Worm (Caenorhabditis elegans) whole organism, L1 larva: ENCODE results near the gene C18E9.2.
A peak's percentile ranks its signal among the peaks of the same experiment; 100 is the strongest.

Experiments
- C04F5.9 ChIP-seq: sonication (generic microtip); optimal IDR thresholded peaks from 2 replicates; lab custom pipeline; 2016; ENCODE audit warnings: missing genetic modification characterization, missing compliant biosample characterization
- C34B4.2 ChIP-seq: sonication (generic microtip); optimal IDR thresholded peaks from 2 replicates; lab custom pipeline; 2017; ENCODE audit warnings: mild to moderate bottlenecking, missing genetic modification characterization, missing compliant biosample characterization
- F16B12.6 ChIP-seq: fragments of 150-350 bp; optimal IDR thresholded peaks from 2 replicates; lab custom pipeline; 2014; ENCODE audit warnings: missing biosample characterization, missing genetic modification characterization
- Y116A8C.19 ChIP-seq: sonication (generic microtip); optimal IDR thresholded peaks from 2 replicates; lab custom pipeline; 2016; ENCODE audit warnings: missing compliant biosample characterization, missing genetic modification characterization, borderline replicate concordance
- alr-1 ChIP-seq: fragments of 200-800 bp; sonication (Bioruptor generic); optimal IDR thresholded peaks from 2 replicates; lab custom pipeline; 2018; ENCODE audit warnings: borderline replicate concordance, mild to moderate bottlenecking, missing genetic modification characterization, missing compliant biosample characterization
- ama-1 ChIP-seq: fragments of 150-350 bp; optimal IDR thresholded peaks from 2 replicates; lab custom pipeline; 2014
- ceh-82 ChIP-seq, 3 experiments: fragments of 150-350 bp in 1 of 3; sonication (generic microtip) in 2 of 3; optimal IDR thresholded peaks; 2 replicates each; lab custom pipeline; 2014 to 2017; ENCODE audit warnings: missing biosample characterization in 3 of 3, missing genetic modification characterization in 3 of 3
- ceh-88 ChIP-seq: fragments of 200-800 bp; sonication (Bioruptor generic); IDR thresholded peaks from 2 replicates; pipeline ENCODE4 v1.3.6; 2022; ENCODE audit warnings: missing genetic modification characterization, missing compliant biosample characterization
- dpl-1 ChIP-seq, 3 experiments: fragments of 150-350 bp in 2 of 3; sonication (generic microtip) in 1 of 3; optimal IDR thresholded peaks; 2 replicates each; lab custom pipeline; 2014 to 2017; ENCODE audit warnings: missing biosample characterization in 3 of 3, missing genetic modification characterization in 3 of 3, missing genetic modification reagents in 3 of 3
- efl-1 ChIP-seq, 4 experiments: fragments of 150-350 bp; optimal IDR thresholded peaks in 3 of 4; peaks in 1 of 4; 1 replicate in 1 of 4; 2 replicates in 3 of 4; lab custom pipeline; 2014; ENCODE audit warnings: missing biosample characterization in 2 of 4, missing genetic modification characterization in 2 of 4, missing genetic modification reagents in 2 of 4
- egl-27 ChIP-seq, 2 experiments: fragments of 150-350 bp in 1 of 2; sonication (generic microtip); optimal IDR thresholded peaks; 3 replicates each; lab custom pipeline; 2017 to 2018; ENCODE audit warnings: missing biosample characterization in 2 of 2, missing genetic modification characterization in 2 of 2, missing genetic modification reagents in 2 of 2
- elt-2 ChIP-seq: sonication (generic microtip); optimal IDR thresholded peaks from 2 replicates; lab custom pipeline; 2016; ENCODE audit warnings: missing genetic modification characterization, mild to moderate bottlenecking, inconsistent platforms, missing compliant biosample characterization, missing genetic modification reagents
- elt-3 ChIP-seq, 6 experiments: fragments of 150-350 bp in 1 of 6; sonication (generic microtip); optimal IDR thresholded peaks; 2 replicates each; lab custom pipeline; 2017 to 2018; ENCODE audit warnings: missing biosample characterization in 6 of 6, missing genetic modification characterization in 6 of 6, inconsistent platforms in 1 of 6
- ets-5 ChIP-seq: fragments of 200-800 bp; sonication (Bioruptor generic); IDR thresholded peaks from 2 replicates; pipeline ENCODE4 v1.3.6; 2022; ENCODE audit warnings: missing genetic modification characterization, missing compliant biosample characterization
- fkh-4 ChIP-seq: sonication (generic microtip); optimal IDR thresholded peaks from 2 replicates; lab custom pipeline; 2016; ENCODE audit warnings: missing compliant biosample characterization, missing genetic modification characterization, borderline replicate concordance
- hpl-2 ChIP-seq: fragments of 150-350 bp; optimal IDR thresholded peaks from 2 replicates; lab custom pipeline; 2014; ENCODE audit warnings: missing biosample characterization, missing genetic modification reagents, missing genetic modification characterization
- lin-15B ChIP-seq: fragments of 150-350 bp; sonication (generic microtip); optimal IDR thresholded peaks from 3 replicates; lab custom pipeline; 2014; ENCODE audit warnings: missing biosample characterization, missing genetic modification characterization
- lin-35 ChIP-seq, 2 experiments: fragments of 150-350 bp; optimal IDR thresholded peaks; 2 replicates each; lab custom pipeline; 2014; ENCODE audit warnings: missing biosample characterization in 2 of 2, missing genetic modification characterization in 2 of 2, missing genetic modification reagents in 2 of 2
- lsy-2 ChIP-seq, 2 experiments: fragments of 150-350 bp; optimal IDR thresholded peaks; 2 replicates each; lab custom pipeline; 2014; ENCODE audit warnings: missing biosample characterization in 2 of 2, missing genetic modification characterization in 2 of 2
- mdl-1 ChIP-seq, 2 experiments: fragments of 150-350 bp; optimal IDR thresholded peaks; 2 replicates each; lab custom pipeline; 2014 to 2017; ENCODE audit warnings: missing biosample characterization in 2 of 2, missing genetic modification characterization in 2 of 2, inconsistent platforms in 1 of 2
- mep-1 ChIP-seq: fragments of 150-350 bp; optimal IDR thresholded peaks from 2 replicates; lab custom pipeline; 2014; ENCODE audit warnings: missing biosample characterization, missing genetic modification characterization
- nhr-11 ChIP-seq: fragments of 150-350 bp; optimal IDR thresholded peaks from 2 replicates; lab custom pipeline; 2014; ENCODE audit warnings: missing biosample characterization, missing genetic modification characterization
- nhr-237 ChIP-seq: fragments of 150-350 bp; optimal IDR thresholded peaks from 2 replicates; lab custom pipeline; 2014; ENCODE audit warnings: missing biosample characterization, missing genetic modification characterization
- nhr-71 ChIP-seq: sonication (generic microtip); optimal IDR thresholded peaks from 2 replicates; lab custom pipeline; 2016; ENCODE audit warnings: mild to moderate bottlenecking, missing genetic modification characterization, moderate library complexity, missing compliant biosample characterization
- nhr-77 ChIP-seq: fragments of 150-350 bp; optimal IDR thresholded peaks from 2 replicates; lab custom pipeline; 2014; ENCODE audit warnings: missing biosample characterization, missing genetic modification characterization
- nhr-84 ChIP-seq: sonication (generic microtip); optimal IDR thresholded peaks from 2 replicates; lab custom pipeline; 2017; ENCODE audit warnings: missing biosample characterization, missing genetic modification characterization
- pax-3 ChIP-seq: fragments of 200-800 bp; sonication (Bioruptor generic); optimal IDR thresholded peaks from 2 replicates; lab custom pipeline; 2018; ENCODE audit warnings: mild to moderate bottlenecking, missing genetic modification characterization, moderate library complexity, missing compliant biosample characterization
- pqm-1 ChIP-seq: sonication (generic microtip); optimal IDR thresholded peaks from 3 replicates; lab custom pipeline; 2017; ENCODE audit warnings: missing biosample characterization, missing genetic modification characterization
- skn-1 ChIP-seq: fragments of 150-350 bp; optimal IDR thresholded peaks from 2 replicates; lab custom pipeline; 2014; ENCODE audit warnings: missing biosample characterization, missing genetic modification characterization
- snpc-4 ChIP-seq: fragments of 150-350 bp; optimal IDR thresholded peaks from 2 replicates; lab custom pipeline; 2014; ENCODE audit warnings: missing biosample characterization, missing genetic modification characterization
- sox-4 ChIP-seq: sonication (generic microtip); optimal IDR thresholded peaks from 2 replicates; lab custom pipeline; 2016; ENCODE audit warnings: missing genetic modification characterization, missing compliant biosample characterization
- tbx-2 ChIP-seq: sonication (generic microtip); optimal IDR thresholded peaks from 2 replicates; lab custom pipeline; 2016; ENCODE audit warnings: missing genetic modification characterization, missing compliant biosample characterization
- unc-86 ChIP-seq: sonication (generic microtip); optimal IDR thresholded peaks from 2 replicates; lab custom pipeline; 2016; ENCODE audit warnings: missing genetic modification characterization, missing compliant biosample characterization
- unc-98 ChIP-seq: fragments of 200-800 bp; sonication (Bioruptor generic); IDR thresholded peaks from 2 replicates; pipeline ENCODE4 v1.3.6; 2022; ENCODE audit warnings: missing genetic modification characterization, missing compliant biosample characterization
- zip-4 ChIP-seq: fragments of 200-800 bp; sonication (Bioruptor generic); optimal IDR thresholded peaks from 2 replicates; lab custom pipeline; 2018; ENCODE audit warnings: mild to moderate bottlenecking, missing genetic modification characterization, moderate library complexity, missing compliant biosample characterization
- ztf-4 ChIP-seq: fragments of 150-350 bp; optimal IDR thresholded peaks from 2 replicates; lab custom pipeline; 2014; ENCODE audit warnings: missing biosample characterization, missing genetic modification characterization

C18E9.2 gene

DNA sequence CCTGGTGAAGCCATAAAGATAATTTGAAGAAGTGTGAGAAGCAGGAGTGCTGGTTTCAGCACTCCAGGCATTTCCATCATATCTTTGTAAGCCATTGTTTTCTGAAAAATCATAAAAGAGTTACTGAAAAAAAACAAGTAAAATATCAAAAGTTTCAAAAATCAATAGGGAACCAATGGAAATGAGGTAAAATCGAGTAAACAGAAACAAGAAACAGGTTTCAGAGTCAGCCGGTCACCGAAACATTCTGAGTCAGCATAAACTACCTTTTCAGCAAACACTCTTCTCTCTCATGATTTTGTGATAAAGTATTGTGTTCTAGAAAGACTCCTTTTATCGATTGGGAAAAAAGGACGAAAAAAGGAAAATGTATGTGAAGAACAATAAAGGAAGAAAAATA lies 24.6 kb downstream of the C18E9.2 start, which contains the start of gene C18E9.9:
Gene C18E9.9, minus strand, starts transcription at position 101 of the 400 bp plus-strand sequence.
- TF ChIP-seq nhr-237 (tag; lab: Kevin White, UChicago): no peak
- no peak for TF ChIP-seq Y116A8C.19 (tag; lab: Kevin White, UChicago)

DNA sequence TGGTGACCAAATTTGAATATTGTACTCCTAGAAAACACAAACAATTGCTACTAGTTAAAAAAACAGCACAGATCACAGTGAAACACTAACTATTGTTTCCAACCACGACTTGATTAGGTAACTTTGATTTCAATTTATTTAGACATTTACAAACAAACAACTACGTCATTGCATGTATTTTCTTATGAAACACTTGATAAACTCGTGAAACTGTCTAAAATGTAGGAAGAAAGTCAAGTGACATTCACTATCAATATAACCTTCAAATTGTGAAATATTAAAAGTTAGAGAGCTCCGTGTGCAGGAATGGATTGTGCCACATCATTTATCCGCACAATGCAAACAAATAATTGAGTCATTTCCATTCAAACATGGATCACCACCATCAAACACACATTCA lies 25.5 kb downstream of the C18E9.2 start:
- TF ChIP-seq hpl-2 (GFP tag; lab: Kevin White, UChicago): peak; percentile 1
- peak; percentile 19 for TF ChIP-seq elt-2 (tag; lab: Kevin White, UChicago)
- no peak for TF ChIP-seq fkh-4
- no peak for TF ChIP-seq ceh-82 (tag; optimal IDR thresholded peaks at IDR 0.05; lab: Kevin White, UChicago)
- TF ChIP-seq lin-35 (GFP tag; optimal IDR thresholded peaks at IDR 0.05; lab: Kevin White, UChicago): peak in 1 of 2 experiments; percentile 20

- TF ChIP-seq mdl-1 (tag; optimal IDR thresholded peaks at IDR 0.05; lab: Kevin White, UChicago) (no peak), efl-1 (optimal IDR thresholded peaks at IDR 0.05; lab: Kevin White, UChicago) (no peak), efl-1 (GFP tag; optimal IDR thresholded peaks at IDR 0.05 in 1 of 2; lab: Kevin White, UChicago) (peak in 1 of 2 experiments; percentile 49), nhr-77 (tag; lab: Kevin White, UChicago) (no peak), ama-1 (lab: Kevin White, UChicago) (no peak), lin-35 (GFP tag; optimal IDR thresholded peaks at IDR 0.05; lab: Kevin White, UChicago) (peak in 1 of 2 experiments; percentile 31)
These were observed 26.8 kb downstream of the C18E9.2 start for ce11 chrII:8991602-8992001.

DNA sequence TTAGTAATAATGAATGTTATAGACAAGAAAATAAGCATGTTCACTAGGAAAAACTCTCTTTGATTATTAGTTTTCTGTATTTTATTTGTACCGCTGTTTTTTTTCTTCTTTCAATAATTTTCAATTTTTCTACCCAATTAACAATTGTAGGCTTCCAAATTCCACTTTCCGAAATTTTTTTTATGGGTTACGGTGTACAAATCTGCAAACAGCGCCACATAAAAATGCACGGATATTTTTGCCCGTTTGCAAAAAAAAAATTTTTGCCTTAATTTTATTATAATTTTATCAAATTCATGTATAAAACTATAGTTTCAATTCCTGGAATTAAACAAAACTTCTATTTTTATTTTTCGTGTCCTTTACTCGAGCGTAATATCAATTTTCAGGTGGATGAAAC lies 28.0 kb downstream of the C18E9.2 start, which contains the start of gene ooc-5:
Gene ooc-5, plus strand, starts transcription at position 381 of the 400 bp plus-strand sequence.
- TF ChIP-seq C34B4.2 (tag; lab: Kevin White, UChicago): no peak
- peak in 2 of 3 experiments; percentile 8 to 41 for TF ChIP-seq dpl-1 (GFP tag; optimal IDR thresholded peaks at IDR 0.05; lab: Kevin White, UChicago)
- no peak for TF ChIP-seq tbx-2 (tag; lab: Kevin White, UChicago)
- no peak for TF ChIP-seq elt-2 (tag; lab: Kevin White, UChicago)
- TF ChIP-seq ets-5 (GFP tag; lab: Robert Waterston, UW): no peak
- no peak for TF ChIP-seq unc-86 (tag; lab: Kevin White, UChicago)
- no peak for TF ChIP-seq nhr-11
- no peak for TF ChIP-seq ceh-88 (GFP tag; lab: Robert Waterston, UW)
- TF ChIP-seq C04F5.9: no peak
- TF ChIP-seq Y116A8C.19 (tag; lab: Kevin White, UChicago): no peak
- TF ChIP-seq efl-1 (optimal IDR thresholded peaks at IDR 0.05; lab: Kevin White, UChicago): peak in 1 of 2 experiments; percentile 5
- TF ChIP-seq efl-1 (GFP tag; optimal IDR thresholded peaks at IDR 0.05 in 1 of 2; lab: Kevin White, UChicago): peak in 1 of 2 experiments; percentile 8
- no peak for TF ChIP-seq unc-98
- peak; percentile 1 for TF ChIP-seq skn-1 (tag; lab: Kevin White, UChicago)
- TF ChIP-seq alr-1 (tag; lab: Kevin White, UChicago): no peak
- no peak for TF ChIP-seq elt-3 (tag; optimal IDR thresholded peaks at IDR 0.05; lab: Kevin White, UChicago)
- TF ChIP-seq lin-15B (tag; lab: Kevin White, UChicago): no peak
- TF ChIP-seq pax-3 (tag; lab: Kevin White, UChicago): no peak
- no peak for TF ChIP-seq nhr-84 (tag; lab: Kevin White, UChicago)
- TF ChIP-seq egl-27 (tag; optimal IDR thresholded peaks at IDR 0.05; lab: Kevin White, UChicago): no peak
- no peak for TF ChIP-seq pqm-1 (tag; lab: Kevin White, UChicago)
- no peak for TF ChIP-seq ztf-4 (tag; lab: Kevin White, UChicago)
- no peak for TF ChIP-seq ama-1 (lab: Kevin White, UChicago)
- no peak for TF ChIP-seq nhr-71 (tag; lab: Kevin White, UChicago)
- no peak for TF ChIP-seq sox-4 (tag; lab: Kevin White, UChicago)
- peak; percentile 28 for TF ChIP-seq mep-1
- TF ChIP-seq zip-4 (GFP tag; lab: Kevin White, UChicago): no peak
- TF ChIP-seq F16B12.6: peak; percentile 74
- no peak for TF ChIP-seq snpc-4 (tag; lab: Kevin White, UChicago)
- TF ChIP-seq lsy-2 (tag; optimal IDR thresholded peaks at IDR 0.05; lab: Kevin White, UChicago): peak; percentile 84 to 97
